Fruit fly (Drosophila melanogaster): ENCODE results near the gene CG13895.

CG13895 gene

DNA sequence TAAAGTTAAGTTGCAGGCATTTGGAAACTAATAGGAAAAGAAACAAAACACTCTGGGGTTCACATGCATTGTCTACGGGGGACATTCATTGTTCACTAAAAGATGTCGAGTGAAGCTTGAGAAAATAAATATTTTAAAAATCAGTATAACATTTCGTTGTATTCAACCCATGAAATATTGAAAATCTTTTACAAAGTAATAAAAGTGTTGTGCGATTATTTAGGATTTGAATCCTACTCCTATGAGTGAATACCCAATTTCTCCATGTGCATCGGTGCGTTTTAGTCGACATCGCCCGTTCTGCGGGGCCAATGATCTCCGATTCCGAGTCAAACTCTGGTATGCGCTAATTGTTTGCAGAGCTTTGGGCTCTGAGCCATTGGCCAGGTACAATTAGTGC, 46.6 kb upstream of the CG13895 start (continued):
- TF ChIP-seq luna (GFP tag; optimal IDR thresholded peaks at IDR 0.05) = no peak
- no peak for TF ChIP-seq Pdp1 (GFP tag; optimal IDR thresholded peaks at IDR 0.05)
- TF ChIP-seq CG10979 (tag; optimal IDR thresholded peaks at IDR 0.05) = peak; percentile 27
- TF ChIP-seq CG18764 (GFP tag; optimal IDR thresholded peaks at IDR 0.05) = no peak
- no peak for TF ChIP-seq yki (optimal IDR thresholded peaks at IDR 0.05)
- no peak for TF ChIP-seq bbx (GFP tag; IDR thresholded peaks at IDR 0.05; ENCODE audit: partially characterized antibody)
- TF ChIP-seq Blimp-1 (GFP tag; optimal IDR thresholded peaks at IDR 0.05) = no peak
- no peak for TF ChIP-seq Fer1 (GFP tag; optimal IDR thresholded peaks at IDR 0.05)
- TF ChIP-seq D (optimal IDR thresholded peaks at IDR 0.05) = no peak
- TF ChIP-seq D (GFP tag; optimal IDR thresholded peaks at IDR 0.05) = no peak
- no peak for TF ChIP-seq az2 (GFP tag; optimal IDR thresholded peaks at IDR 0.05)
- TF ChIP-seq bab2 (GFP tag; optimal IDR thresholded peaks at IDR 0.05) = no peak
- TF ChIP-seq seq (GFP tag; IDR thresholded peaks at IDR 0.05) = no peak
- TF ChIP-seq CG17186 (GFP tag; optimal IDR thresholded peaks at IDR 0.05) = no peak
- no peak for TF ChIP-seq CG15073 (GFP tag; optimal IDR thresholded peaks at IDR 0.05)
- TF ChIP-seq gsb (GFP tag; IDR thresholded peaks at IDR 0.05) = no peak
- TF ChIP-seq CG17912 (GFP tag; optimal IDR thresholded peaks at IDR 0.05) = no peak
- peak; percentile 37 for TF ChIP-seq CG3407 (GFP tag; optimal IDR thresholded peaks at IDR 0.05)
- peak; percentile 39 for TF ChIP-seq ATbp (GFP tag; optimal IDR thresholded peaks at IDR 0.05)
- no peak for TF ChIP-seq CG17802 (tag; optimal IDR thresholded peaks at IDR 0.05)
- TF ChIP-seq CG4820 (GFP tag; optimal IDR thresholded peaks at IDR 0.05) = peak; percentile 39
- no peak for TF ChIP-seq crp (GFP tag; optimal IDR thresholded peaks at IDR 0.05)
- no peak for TF ChIP-seq zfh2 (GFP tag; optimal IDR thresholded peaks at IDR 0.05)
- TF ChIP-seq fd96Cb (tag; optimal IDR thresholded peaks at IDR 0.05) = no peak
- no peak for TF ChIP-seq CG12299 (tag; optimal IDR thresholded peaks at IDR 0.05)
- 0 out of 2 replicates have a peak, but pooled peaks have one; percentile 15 for TF ChIP-seq wor (GFP tag; IDR thresholded peaks at IDR 0.05)
- TF ChIP-seq zen2 (GFP tag; IDR thresholded peaks at IDR 0.05; ENCODE audit: partially characterized antibody) = no peak
- TF ChIP-seq trem (tag; optimal IDR thresholded peaks at IDR 0.05) = no peak
- TF ChIP-seq CG8290 (GFP tag; optimal IDR thresholded peaks at IDR 0.05) = no peak
- TF ChIP-seq CG8290 (tag; optimal IDR thresholded peaks at IDR 0.05) = no peak
- TF ChIP-seq CG12104 (GFP tag; optimal IDR thresholded peaks at IDR 0.05) = no peak
- no peak for TF ChIP-seq Gsc (GFP tag; IDR thresholded peaks at IDR 0.05)
- no peak for TF ChIP-seq Myb (GFP tag; optimal IDR thresholded peaks at IDR 0.05)
- TF ChIP-seq tap (tag; optimal IDR thresholded peaks at IDR 0.05) = no peak
- TF ChIP-seq abd-A (tag; optimal IDR thresholded peaks at IDR 0.05) = no peak
- no peak for TF ChIP-seq CG2120 (GFP tag; optimal IDR thresholded peaks at IDR 0.05)
- TF ChIP-seq CG14441 (GFP tag; IDR thresholded peaks at IDR 0.05) = 0 out of 2 replicates have a peak, but pooled peaks have one; percentile 32
- no peak for TF ChIP-seq CG16779 (GFP tag; IDR thresholded peaks at IDR 0.05)
- no peak for TF ChIP-seq CG16813 (GFP tag; IDR thresholded peaks at IDR 0.05; ENCODE audit: partially characterized antibody)
- TF ChIP-seq CG8089 (GFP tag; optimal IDR thresholded peaks at IDR 0.05) = no peak
- TF ChIP-seq CG30431 (GFP tag; optimal IDR thresholded peaks at IDR 0.05) = no peak
- TF ChIP-seq lov (optimal IDR thresholded peaks at IDR 0.05) = no peak
- TF ChIP-seq lov (GFP tag; IDR thresholded peaks at IDR 0.05) = 0 out of 3 replicates have a peak, but pooled peaks have one; percentile 10
- TF ChIP-seq CG10431 (GFP tag; optimal IDR thresholded peaks at IDR 0.05) = no peak
- no peak for TF ChIP-seq jing (GFP tag; optimal IDR thresholded peaks at IDR 0.05)
- no peak for TF ChIP-seq CG8359 (GFP tag; optimal IDR thresholded peaks at IDR 0.05; ENCODE audit: borderline replicate concordance)
- no peak for TF ChIP-seq klu (GFP tag; IDR thresholded peaks at IDR 0.05)
- no peak for TF ChIP-seq grn (GFP tag; optimal IDR thresholded peaks at IDR 0.05)
- TF ChIP-seq CG6854 (GFP tag; optimal IDR thresholded peaks at IDR 0.05) = no peak
- TF ChIP-seq peb (GFP tag; IDR thresholded peaks at IDR 0.05) = no peak
- peak; percentile 56; the same call in 1 of the 2 replicates for TF ChIP-seq CG32772 (GFP tag; IDR thresholded peaks at IDR 0.05)
- no peak for TF ChIP-seq inv (GFP tag; IDR thresholded peaks at IDR 0.05; ENCODE audit: partially characterized antibody)

All from whole organism, embryonic.